Worm (Caenorhabditis elegans) whole organism, L2 larva: Measurements from ENCODE around the gene mrps-18A.

Source experiments
- ceh-82 ChIP-seq: fragments of 150-350 bp; optimal IDR thresholded peaks from 2 replicates; lab custom pipeline; 2014; ENCODE audit warnings: missing biosample characterization, missing genetic modification characterization
- egl-27 ChIP-seq: sonication (generic microtip); optimal IDR thresholded peaks from 3 replicates; lab custom pipeline; 2017; ENCODE audit warnings: missing biosample characterization, missing genetic modification reagents, missing genetic modification characterization
- lin-13 ChIP-seq: fragments of 150-350 bp; optimal IDR thresholded peaks from 2 replicates; lab custom pipeline; 2014; ENCODE audit warnings: missing biosample characterization, missing genetic modification reagents, missing genetic modification characterization
- nhr-23 ChIP-seq: fragments of 150-350 bp; optimal IDR thresholded peaks from 2 replicates; lab custom pipeline; 2014; ENCODE audit warnings: missing biosample characterization, missing genetic modification reagents, missing genetic modification characterization
- snpc-4 ChIP-seq: fragments of 150-350 bp; optimal IDR thresholded peaks from 2 replicates; lab custom pipeline; 2014; ENCODE audit warnings: missing biosample characterization, missing genetic modification characterization

DNA sequence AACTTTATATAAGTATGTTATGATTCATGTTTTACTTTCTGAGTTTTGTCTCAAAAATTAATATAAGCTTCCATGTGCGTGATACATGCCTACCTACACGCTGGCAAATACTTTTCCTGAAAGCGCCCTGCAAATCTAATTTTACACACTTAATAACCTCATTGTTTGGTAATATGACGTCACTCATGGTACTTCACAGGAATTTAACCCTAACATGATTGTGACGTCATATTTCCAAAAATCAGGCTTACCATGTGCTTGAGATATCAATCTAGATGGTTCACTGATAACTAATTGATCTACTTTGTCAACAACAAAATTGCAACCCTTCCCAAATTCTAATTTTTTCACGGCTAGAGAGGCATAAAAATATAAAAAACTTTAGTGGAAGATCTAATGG lies 28.3 kb downstream of the mrps-18A start:
- no peak for TF ChIP-seq lin-13 (GFP tag; lab: Kevin White, UChicago)
- TF ChIP-seq snpc-4, result no peak
- no peak for TF ChIP-seq ceh-82
- TF ChIP-seq egl-27, result no peak
- no peak for TF ChIP-seq nhr-23 (tag; lab: Kevin White, UChicago)
